Worm (Caenorhabditis elegans) whole organism, early embryonic: Measurements from ENCODE around the gene Y116A8C.33.

ENCODE experiments used
- ama-1 ChIP-seq: fragments of 150-350 bp; optimal IDR thresholded peaks from 2 replicates; lab custom pipeline; 2014
- ceh-13 ChIP-seq: fragments of 200-800 bp; sonication (Bioruptor generic); optimal IDR thresholded peaks from 2 replicates; lab custom pipeline; 2018; ENCODE audit warnings: mild to moderate bottlenecking, missing genetic modification characterization, missing compliant biosample characterization
- ets-7 ChIP-seq: sonication (generic microtip); optimal IDR thresholded peaks from 2 replicates; lab custom pipeline; 2016; ENCODE audit warnings: missing genotype, missing genetic modification characterization, missing compliant biosample characterization
- flt-1 ChIP-seq: fragments of 200-800 bp; sonication (Bioruptor generic); IDR thresholded peaks from 2 replicates; pipeline ENCODE4 v1.3.6; 2022; ENCODE audit warnings: missing genetic modification characterization, missing compliant biosample characterization
- hmbx-1 ChIP-seq: sonication (generic microtip); optimal IDR thresholded peaks from 2 replicates; lab custom pipeline; 2016; ENCODE audit warnings: mild to moderate bottlenecking, missing genetic modification characterization, missing compliant biosample characterization
- tbx-37 ChIP-seq: fragments of 200-800 bp; sonication (Bioruptor generic); conservative IDR thresholded peaks from 2 replicates; pipeline ENCODE4 v1.3.6; 2022; ENCODE audit warnings: missing genetic modification reagents, missing genetic modification characterization, missing compliant biosample characterization
- tra-4 ChIP-seq: sonication (generic microtip); optimal IDR thresholded peaks from 2 replicates; lab custom pipeline; 2017; ENCODE audit warnings: missing genetic modification characterization, missing compliant biosample characterization

DNA sequence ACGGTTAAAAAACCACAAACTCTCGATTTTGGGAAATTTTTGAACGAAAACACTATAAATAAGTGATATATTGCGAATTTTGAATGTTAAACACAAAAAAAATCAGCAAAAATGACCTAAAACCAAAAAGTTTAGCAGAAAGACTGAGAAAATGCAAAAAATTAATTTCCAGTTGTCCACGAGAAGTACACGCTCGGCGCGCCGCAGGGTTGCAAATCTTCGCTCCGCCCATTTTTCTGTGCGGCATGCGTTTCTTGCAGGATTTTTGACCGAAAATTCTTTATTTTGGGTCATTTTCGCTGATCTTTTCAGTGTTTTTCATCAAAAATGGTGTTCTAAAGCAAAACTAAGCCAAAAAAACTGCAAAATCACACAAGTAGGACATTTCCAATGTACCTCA, 27.1 kb upstream of the Y116A8C.33 start:
- TF ChIP-seq flt-1 (GFP tag; lab: Robert Waterston, UW) = no peak
- TF ChIP-seq ama-1 (lab: Kevin White, UChicago) = no peak
- TF ChIP-seq tra-4 = no peak
- TF ChIP-seq hmbx-1 (tag; lab: Kevin White, UChicago) = no peak
- TF ChIP-seq ets-7 (tag; lab: Kevin White, UChicago) = no peak
- TF ChIP-seq tbx-37 (GFP tag; lab: Robert Waterston, UW) = no peak
- no peak for TF ChIP-seq ceh-13 (GFP tag; lab: Kevin White, UChicago)
